Fruit fly (Drosophila melanogaster) whole organism, embryonic: ENCODE data around the gene Tdg.

Source experiments
- Atf6 ChIP-seq: fragments of 200-800 bp; sonication (Bioruptor generic); IDR thresholded peaks from 2 replicates; pipeline ENCODE4 v1.3.6; 2022; ENCODE audit warnings: missing biosample characterization, missing genetic modification characterization
- CG10321 ChIP-seq: fragments of 200-800 bp; sonication (Bioruptor generic); IDR thresholded peaks from 2 replicates; pipeline ENCODE4 v1.3.6; 2022; ENCODE audit warnings: missing biosample characterization, missing genetic modification characterization
- CG10543 ChIP-seq: fragments of 200-800 bp; sonication (Bioruptor generic); optimal IDR thresholded peaks from 3 replicates; lab custom pipeline; 2017; ENCODE audit warnings: missing biosample characterization, mild to moderate bottlenecking, missing genetic modification characterization, moderate library complexity
- CG11247 ChIP-seq: fragments of 200-800 bp; sonication (Bioruptor generic); IDR thresholded peaks from 2 replicates; pipeline ENCODE4 v1.3.6; 2022; ENCODE audit warnings: missing biosample characterization, missing genetic modification characterization
- CG12219 ChIP-seq: fragments of 200-800 bp; sonication (Bioruptor generic); optimal IDR thresholded peaks from 3 replicates; lab custom pipeline; 2018; ENCODE audit warnings: missing biosample characterization, mild to moderate bottlenecking, missing genetic modification characterization
- CG13296 ChIP-seq: fragments of 200-800 bp; sonication (Bioruptor generic); optimal IDR thresholded peaks from 3 replicates; lab custom pipeline; 2018; ENCODE audit warnings: missing biosample characterization, mild to moderate bottlenecking, missing genetic modification characterization
- CG1647 ChIP-seq: fragments of 200-800 bp; sonication (Bioruptor generic); optimal IDR thresholded peaks from 3 replicates; lab custom pipeline; 2016; ENCODE audit warnings: missing biosample characterization, missing genetic modification characterization
- CG1832 ChIP-seq: fragments of 200-800 bp; sonication (Bioruptor generic); optimal IDR thresholded peaks from 2 replicates; lab custom pipeline; 2017; ENCODE audit warnings: missing biosample characterization, mild to moderate bottlenecking, missing genetic modification characterization, inconsistent platforms
- CG30020 ChIP-seq: fragments of 200-800 bp; optimal IDR thresholded peaks from 2 replicates; lab custom pipeline; 2019; ENCODE audit warnings: missing biosample characterization, mild to moderate bottlenecking, missing genetic modification characterization, moderate library complexity
- CG3163 ChIP-seq: fragments of 200-800 bp; sonication (Bioruptor generic); optimal IDR thresholded peaks from 3 replicates; lab custom pipeline; 2016; ENCODE audit warnings: missing biosample characterization, missing genetic modification characterization
- CG32532 ChIP-seq: fragments of 200-800 bp; sonication (Bioruptor generic); IDR thresholded peaks from 2 replicates; pipeline ENCODE4 v1.3.6; 2022; ENCODE audit warnings: missing biosample characterization, missing genetic modification characterization
- CG4360 ChIP-seq: fragments of 200-800 bp; sonication (Bioruptor generic); IDR thresholded peaks from 2 replicates; pipeline ENCODE4 v1.3.6; 2022; ENCODE audit warnings: missing biosample characterization, missing genetic modification characterization
- CG4854 ChIP-seq: fragments of 200-800 bp; sonication (Bioruptor generic); optimal IDR thresholded peaks from 2 replicates; lab custom pipeline; 2016; ENCODE audit warnings: missing biosample characterization, missing genetic modification characterization, inconsistent platforms
- CG7271 ChIP-seq: fragments of 200-800 bp; sonication (Bioruptor generic); optimal IDR thresholded peaks from 2 replicates; lab custom pipeline; 2018; ENCODE audit warnings: missing biosample characterization, mild to moderate bottlenecking, missing genetic modification characterization, moderate library complexity
- CG7357 ChIP-seq: fragments of 200-800 bp; sonication (Bioruptor generic); IDR thresholded peaks from 3 replicates; pipeline ENCODE4 v1.3.6; 2022; ENCODE audit warnings: missing biosample characterization, missing genetic modification characterization
- CG7745 ChIP-seq: fragments of 200-800 bp; sonication (Bioruptor generic); optimal IDR thresholded peaks from 2 replicates; lab custom pipeline; 2018; ENCODE audit warnings: missing biosample characterization, mild to moderate bottlenecking, missing genetic modification characterization, moderate library complexity
- CG7963 ChIP-seq: fragments of 200-800 bp; sonication (Bioruptor generic); IDR thresholded peaks from 3 replicates; pipeline ENCODE4 v1.3.6; 2022; ENCODE audit warnings: missing biosample characterization, missing genetic modification characterization; ENCODE audit not compliant: partially characterized antibody
- CG8290 ChIP-seq, 3 experiments: fragments of 200-800 bp; sonication (Bioruptor generic); optimal IDR thresholded peaks; 2 replicates each; lab custom pipeline; 2016 to 2019; ENCODE audit warnings: missing biosample characterization in 3 of 3, missing genetic modification characterization in 3 of 3, mild to moderate bottlenecking in 2 of 3, moderate library complexity in 1 of 3
- CG9876 ChIP-seq: fragments of 200-800 bp; sonication (Bioruptor generic); optimal IDR thresholded peaks from 2 replicates; lab custom pipeline; 2016; ENCODE audit warnings: missing biosample characterization, missing genetic modification characterization
- CkIIα-i1 ChIP-seq: fragments of 200-800 bp; sonication (Bioruptor generic); IDR thresholded peaks from 2 replicates; pipeline ENCODE4 v1.3.6; 2022; ENCODE audit warnings: missing biosample characterization, missing genetic modification characterization
- Deaf1 ChIP-seq: fragments of 200-800 bp; optimal IDR thresholded peaks from 3 replicates; lab custom pipeline; 2019; ENCODE audit warnings: missing biosample characterization, mild to moderate bottlenecking, missing genetic modification characterization, moderate library complexity
- Dip2 ChIP-seq: fragments of 200-800 bp; sonication (Bioruptor generic); IDR thresholded peaks from 2 replicates; pipeline ENCODE4 v1.3.6; 2022; ENCODE audit warnings: missing biosample characterization, missing genetic modification characterization
- Doc2 ChIP-seq: fragments of 200-800 bp; sonication (Bioruptor generic); IDR thresholded peaks from 2 replicates; pipeline ENCODE4 v1.3.6; 2022; ENCODE audit warnings: missing biosample characterization, missing genetic modification characterization
- Ets65A ChIP-seq: fragments of 200-800 bp; sonication (Bioruptor generic); peaks from one replicate; lab custom pipeline; 2016; ENCODE audit warnings: missing biosample characterization, missing genetic modification characterization
- Hmr ChIP-seq: fragments of 200-800 bp; sonication (Bioruptor generic); optimal IDR thresholded peaks from 3 replicates; lab custom pipeline; 2017; ENCODE audit warnings: mild to moderate bottlenecking, missing biosample characterization, missing genetic modification reagents, missing genetic modification characterization
- Max ChIP-seq: fragments of 200-800 bp; sonication (Bioruptor generic); optimal IDR thresholded peaks from 2 replicates; lab custom pipeline; 2016; ENCODE audit warnings: missing biosample characterization, mild to moderate bottlenecking, missing genetic modification characterization
- Mes4 ChIP-seq: fragments of 200-800 bp; sonication (Bioruptor generic); optimal IDR thresholded peaks from 2 replicates; lab custom pipeline; 2016; ENCODE audit warnings: missing biosample characterization, missing genetic modification characterization
- Ravus ChIP-seq: fragments of 200-800 bp; sonication (Bioruptor generic); IDR thresholded peaks from 2 replicates; pipeline ENCODE4 v1.3.6; 2022; ENCODE audit warnings: missing biosample characterization, missing genetic modification characterization
- Rx ChIP-seq: fragments of 200-800 bp; sonication (Bioruptor generic); IDR thresholded peaks from 2 replicates; pipeline ENCODE4 v1.3.6; 2022; ENCODE audit warnings: missing biosample characterization, missing genetic modification characterization
- Trl ChIP-seq, 3 experiments: fragments of >200 bp in 2 of 3; fragments of 200-800 bp in 1 of 3; sonication (Bioruptor generic) in 1 of 3; optimal IDR thresholded peaks; 2 replicates in 1 of 3; 3 replicates in 2 of 3; lab custom pipeline; 2016 to 2017; ENCODE audit warnings: missing biosample characterization in 1 of 3, missing genetic modification characterization in 1 of 3
- ash1 ChIP-seq: fragments of 200-800 bp; sonication (Bioruptor generic); optimal IDR thresholded peaks from 2 replicates; lab custom pipeline; 2018; ENCODE audit warnings: missing biosample characterization, mild to moderate bottlenecking, missing genetic modification characterization
- br ChIP-seq: fragments of >200 bp; optimal IDR thresholded peaks from 2 replicates; lab custom pipeline; 2017
- chm ChIP-seq: fragments of 200-800 bp; sonication (Bioruptor generic); IDR thresholded peaks from 2 replicates; pipeline ENCODE4 v1.3.6; 2022; ENCODE audit warnings: missing biosample characterization, missing genetic modification characterization
- corto ChIP-seq: fragments of 200-800 bp; sonication (Bioruptor generic); optimal IDR thresholded peaks from 2 replicates; lab custom pipeline; 2016; ENCODE audit warnings: missing biosample characterization, mild to moderate bottlenecking, missing genetic modification characterization, moderate library complexity
- gro ChIP-seq: fragments of 200-800 bp; sonication (Bioruptor generic); optimal IDR thresholded peaks from 2 replicates; lab custom pipeline; 2016; ENCODE audit warnings: missing biosample characterization, missing genetic modification characterization
- ham ChIP-seq: fragments of 200-800 bp; sonication (Bioruptor generic); IDR thresholded peaks from 2 replicates; pipeline ENCODE4 v1.3.6; 2022; ENCODE audit warnings: missing biosample characterization, missing genetic modification characterization
- lov ChIP-seq, 2 experiments: fragments of 200-800 bp in 1 of 2; fragments of >200 bp in 1 of 2; sonication (Bioruptor generic) in 1 of 2; IDR thresholded peaks in 1 of 2; optimal IDR thresholded peaks in 1 of 2; 2 replicates in 1 of 2; 3 replicates in 1 of 2; pipeline versions ENCODE4 v1.3.6 to Lab custom; 2017 to 2022; ENCODE audit warnings: missing biosample characterization in 1 of 2, missing genetic modification characterization in 1 of 2
- nom ChIP-seq: fragments of 200-800 bp; sonication (Bioruptor generic); optimal IDR thresholded peaks from 2 replicates; lab custom pipeline; 2017; ENCODE audit warnings: missing biosample characterization, missing genetic modification characterization, mild to moderate bottlenecking, moderate library complexity, missing genetic modification reagents
- pb ChIP-seq: fragments of 200-800 bp; sonication (Bioruptor generic); optimal IDR thresholded peaks from 3 replicates; lab custom pipeline; 2016; ENCODE audit warnings: missing biosample characterization, missing genetic modification characterization
- slou ChIP-seq: fragments of 200-800 bp; sonication (Bioruptor generic); optimal IDR thresholded peaks from 3 replicates; lab custom pipeline; 2016; ENCODE audit warnings: missing biosample characterization, missing genetic modification characterization
- ssp ChIP-seq: fragments of 200-800 bp; sonication (Bioruptor generic); IDR thresholded peaks from 2 replicates; pipeline ENCODE4 v1.3.6; 2022; ENCODE audit warnings: missing biosample characterization, missing genetic modification characterization
- stc ChIP-seq: fragments of 200-800 bp; sonication (Bioruptor generic); IDR thresholded peaks from 2 replicates; pipeline ENCODE4 v1.3.6; 2022; ENCODE audit warnings: missing biosample characterization, missing genetic modification characterization
- stwl ChIP-seq: fragments of 200-800 bp; sonication (Bioruptor generic); optimal IDR thresholded peaks from 3 replicates; lab custom pipeline; 2018; ENCODE audit warnings: missing biosample characterization, mild to moderate bottlenecking, missing genetic modification characterization, moderate library complexity
- yki ChIP-seq: fragments of >200 bp; optimal IDR thresholded peaks from 3 replicates; lab custom pipeline; 2018
- z ChIP-seq: fragments of 200-800 bp; sonication (Bioruptor generic); IDR thresholded peaks from 3 replicates; pipeline ENCODE4 v1.3.6; 2022; ENCODE audit warnings: missing biosample characterization, missing genetic modification characterization
- zen2 ChIP-seq: fragments of 200-800 bp; sonication (Bioruptor generic); IDR thresholded peaks from 3 replicates; pipeline ENCODE4 v1.3.6; 2022; ENCODE audit warnings: missing biosample characterization, missing genetic modification characterization; ENCODE audit not compliant: partially characterized antibody

Gene Tdg

dm6 chr4:508405-508955 lies 49.2 kb downstream of the Tdg start (continued):
- TF ChIP-seq CG7745 (tag; lab: Kevin White, UChicago) (peak; percentile 40), nom (peak; percentile 17), Trl (optimal IDR thresholded peaks at IDR 0.05; lab: Kevin White, UChicago) (peak in 1 of 2 experiments; percentile 44), Trl (GFP tag; optimal IDR thresholded peaks at IDR 0.05; lab: Kevin White, UChicago) (no peak), Rx (no peak), CG10543 (GFP tag; lab: Kevin White, UChicago) (peak; percentile 30), Deaf1 (peak; percentile 78), CG7271 (tag; lab: Kevin White, UChicago) (no peak), ash1 (GFP tag; lab: Kevin White, UChicago) (peak; percentile 48), CG4854 (GFP tag; lab: Kevin White, UChicago) (no peak), CG10321 (GFP tag; lab: Robert Waterston, UW) (0 out of 2 replicates have a peak, but pooled peaks have one; percentile 36), Max (GFP tag; lab: Kevin White, UChicago) (no peak)

- TF ChIP-seq CG1647 (GFP tag; lab: Kevin White, UChicago) (no peak), chm (GFP tag; lab: Robert Waterston, UW) (peak; percentile 47; the same call in 1 of the 2 replicates), zen2 (GFP tag; lab: Robert Waterston, UW) (peak; percentile 55; the same call in 1 of the 3 replicates), CG9876 (no peak), Trl (optimal IDR thresholded peaks at IDR 0.05; lab: Kevin White, UChicago) (peak; percentile 88 to 94), Trl (GFP tag; optimal IDR thresholded peaks at IDR 0.05; lab: Kevin White, UChicago) (no peak), Doc2 (GFP tag; lab: Robert Waterston, UW) (no peak), stc (GFP tag; lab: Robert Waterston, UW) (no peak), CG32532 (peak; percentile 52; the same call in 1 of the 2 replicates), CG11247 (GFP tag; lab: Robert Waterston, UW) (no peak), CG7963 (GFP tag; lab: Robert Waterston, UW) (no peak), CG3163 (peak; percentile 93), Dip2 (no peak), br (lab: Kevin White, UChicago) (no peak), ham (GFP tag; lab: Robert Waterston, UW) (no peak), Hmr (no peak), CG30020 (tag; lab: Kevin White, UChicago) (no peak), CkIIα-i1 (GFP tag; lab: Robert Waterston, UW) (no peak), stwl (tag; lab: Kevin White, UChicago) (no peak), Ravus (GFP tag; lab: Robert Waterston, UW) (no peak), CG1832 (GFP tag; lab: Kevin White, UChicago) (peak; percentile 85), yki (lab: Kevin White, UChicago) (peak; percentile 63), CG4360 (GFP tag; lab: Robert Waterston, UW) (peak; percentile 28), Atf6 (no peak), gro (GFP tag; lab: Kevin White, UChicago) (no peak), CG7357 (no peak), corto (GFP tag; lab: Kevin White, UChicago) (no peak), Mes4 (GFP tag; lab: Kevin White, UChicago) (no peak), Ets65A (GFP tag; lab: Kevin White, UChicago) (peak; percentile 54), slou (no peak), CG13296 (GFP tag; lab: Kevin White, UChicago) (no peak), CG8290 (GFP tag; optimal IDR thresholded peaks at IDR 0.05; lab: Kevin White, UChicago) (no peak), CG8290 (tag; optimal IDR thresholded peaks at IDR 0.05; lab: Kevin White, UChicago) (peak in 1 of 2 experiments; percentile 7), lov (optimal IDR thresholded peaks at IDR 0.05; lab: Kevin White, UChicago) (no peak), lov (GFP tag; IDR thresholded peaks at IDR 0.05; lab: Robert Waterston, UW) (no peak), CG12219 (GFP tag; lab: Kevin White, UChicago) (no peak), ssp (GFP tag; lab: Robert Waterston, UW) (no peak), pb (GFP tag; lab: Kevin White, UChicago) (no peak), z (GFP tag; lab: Robert Waterston, UW) (peak; percentile 95)
Measured at dm6 chr4:507252-508202, 50.1 kb downstream of the Tdg start.
